Fruit fly (Drosophila melanogaster) whole organism, wandering third instar larva: Measurements from ENCODE around the gene Or2a.

Source experiments
- CG32264 ChIP-seq: fragments of 200-800 bp; sonication (Bioruptor generic); optimal IDR thresholded peaks from 2 replicates; lab custom pipeline; 2016; ENCODE audit warnings: missing biosample characterization, missing genetic modification characterization
- CG9705 ChIP-seq: fragments of 200-800 bp; sonication (Bioruptor generic); optimal IDR thresholded peaks from 2 replicates; lab custom pipeline; 2018; ENCODE audit warnings: missing biosample characterization, mild to moderate bottlenecking, missing genetic modification characterization
- Hr83 ChIP-seq: fragments of 200-300 bp; sonication (Bioruptor generic); optimal IDR thresholded peaks from 2 replicates; lab custom pipeline; 2016; ENCODE audit warnings: missing biosample characterization, mild to moderate bottlenecking, missing genetic modification characterization, moderate library complexity; ENCODE audit not compliant: poor library complexity, severe bottlenecking
- Mio ChIP-seq: sonication (Bioruptor generic); optimal IDR thresholded peaks from 2 replicates; lab custom pipeline; 2016; ENCODE audit warnings: missing biosample characterization, missing genetic modification characterization
- dmrt93B ChIP-seq: fragments of 200-800 bp; sonication (Bioruptor generic); optimal IDR thresholded peaks from 2 replicates; lab custom pipeline; 2018; ENCODE audit warnings: missing biosample characterization, mild to moderate bottlenecking, missing genetic modification characterization
- psq ChIP-seq: fragments of 200-800 bp; sonication (Bioruptor generic); optimal IDR thresholded peaks from 3 replicates; lab custom pipeline; 2017; ENCODE audit warnings: missing biosample characterization, mild to moderate bottlenecking, missing genetic modification characterization, moderate library complexity

dm6 chrX:2295435-2296229 lies 49.6 kb downstream of the Or2a start, which contains the start of gene Raf:
- TF ChIP-seq dmrt93B (GFP tag; lab: Kevin White, UChicago) (no peak), CG9705 (GFP tag; lab: Kevin White, UChicago) (no peak), CG32264 (GFP tag; lab: Kevin White, UChicago) (no peak), psq (GFP tag; lab: Kevin White, UChicago) (no peak), Mio (no peak), Hr83 (GFP tag; lab: Kevin White, UChicago) (no peak)
